Worm (Caenorhabditis elegans) whole organism, mixed stage, embryonic: ENCODE results near the gene C16C8.21.

ENCODE experiments used
- ceh-39 ChIP-seq: fragments of 150-350 bp; optimal IDR thresholded peaks from 2 replicates; lab custom pipeline; 2014; ENCODE audit warnings: missing biosample characterization, missing genetic modification characterization
- ces-1 ChIP-seq: fragments of 150-350 bp; optimal IDR thresholded peaks from 2 replicates; lab custom pipeline; 2014; ENCODE audit warnings: missing biosample characterization, missing genetic modification reagents, missing genetic modification characterization
- elt-1 ChIP-seq: sonication (generic microtip); optimal IDR thresholded peaks from 2 replicates; lab custom pipeline; 2017; ENCODE audit warnings: missing genetic modification characterization, mild to moderate bottlenecking, missing compliant biosample characterization, antibody characterized with exemption, moderate library complexity, borderline replicate concordance; ENCODE audit not compliant: insufficient read depth
- lin-32 ChIP-seq: fragments of 200-800 bp; sonication (Bioruptor generic); optimal IDR thresholded peaks from 2 replicates; lab custom pipeline; 2018; ENCODE audit warnings: mild to moderate bottlenecking, missing genetic modification characterization, missing compliant biosample characterization
- lsy-2 ChIP-seq: fragments of 150-350 bp; optimal IDR thresholded peaks from 2 replicates; lab custom pipeline; 2014; ENCODE audit warnings: missing biosample characterization, missing genetic modification characterization
- mab-5 ChIP-seq: fragments of 150-350 bp; optimal IDR thresholded peaks from 2 replicates; lab custom pipeline; 2014; ENCODE audit warnings: missing biosample characterization, missing genetic modification characterization
- mep-1 ChIP-seq: fragments of 150-350 bp; optimal IDR thresholded peaks from 2 replicates; lab custom pipeline; 2017; ENCODE audit warnings: missing biosample characterization, missing genetic modification reagents, missing genetic modification characterization, inconsistent platforms
- nhr-12 ChIP-seq: fragments of 150-350 bp; optimal IDR thresholded peaks from 2 replicates; lab custom pipeline; 2014; ENCODE audit warnings: missing biosample characterization, missing genetic modification characterization
- nhr-237 ChIP-seq: fragments of 150-350 bp; optimal IDR thresholded peaks from 2 replicates; lab custom pipeline; 2014; ENCODE audit warnings: missing biosample characterization, missing genetic modification characterization
- nhr-76 ChIP-seq: sonication (generic microtip); optimal IDR thresholded peaks from 2 replicates; lab custom pipeline; 2017; ENCODE audit warnings: missing biosample characterization, missing genetic modification characterization
- pha-4 ChIP-seq: fragments of 150-350 bp; optimal IDR thresholded peaks from 2 replicates; lab custom pipeline; 2018; ENCODE audit warnings: missing biosample characterization, missing genetic modification reagents, missing genetic modification characterization
- snpc-4 ChIP-seq: fragments of 150-350 bp; optimal IDR thresholded peaks from 2 replicates; lab custom pipeline; 2014; ENCODE audit warnings: missing biosample characterization, missing genetic modification characterization
- sptf-1 ChIP-seq: sonication (generic microtip); optimal IDR thresholded peaks from 2 replicates; lab custom pipeline; 2017; ENCODE audit warnings: mild to moderate bottlenecking, missing genetic modification characterization, moderate library complexity, missing compliant biosample characterization
- unc-39 ChIP-seq: fragments of 150-350 bp; optimal IDR thresholded peaks from 2 replicates; lab custom pipeline; 2014; ENCODE audit warnings: missing biosample characterization, missing genetic modification characterization

DNA sequence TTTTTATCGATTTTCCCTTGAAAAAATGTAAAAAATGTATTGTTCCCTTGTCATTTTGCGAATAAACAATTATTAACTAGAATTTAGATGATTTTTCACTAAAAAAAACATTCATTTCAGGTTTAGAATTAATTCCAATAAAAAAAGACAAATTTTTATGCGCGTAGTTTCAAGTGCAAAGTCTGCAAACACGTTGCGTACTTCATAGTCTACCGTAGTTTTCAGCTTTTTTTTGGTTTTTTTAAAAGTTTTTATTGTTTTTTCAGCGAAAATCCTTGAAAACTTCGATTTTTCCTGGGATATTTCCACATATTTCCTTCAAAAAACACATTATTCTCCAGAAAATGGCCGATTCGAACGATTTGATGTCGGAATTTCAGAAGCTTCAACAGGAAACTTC lies 5.5 kb downstream of the C16C8.21 start, which contains the start of gene C16C8.11:
- TF ChIP-seq nhr-12: no peak
- TF ChIP-seq unc-39 (tag; lab: Kevin White, UChicago): no peak
- TF ChIP-seq pha-4: no peak
- no peak for TF ChIP-seq ceh-39 (tag; lab: Kevin White, UChicago)
- no peak for TF ChIP-seq snpc-4 (tag; lab: Kevin White, UChicago)
- TF ChIP-seq sptf-1 (tag; lab: Kevin White, UChicago): no peak
- no peak for TF ChIP-seq mep-1 (tag; lab: Kevin White, UChicago)
- no peak for TF ChIP-seq mab-5 (tag; lab: Kevin White, UChicago)
- no peak for TF ChIP-seq lsy-2
- no peak for TF ChIP-seq lin-32 (GFP tag; lab: Kevin White, UChicago)
- TF ChIP-seq elt-1 (tag; lab: Kevin White, UChicago): no peak
- no peak for TF ChIP-seq ces-1 (GFP tag; lab: Kevin White, UChicago)
- TF ChIP-seq nhr-237 (tag; lab: Kevin White, UChicago): no peak
- no peak for TF ChIP-seq nhr-76 (tag; lab: Kevin White, UChicago)
